Fruit fly (Drosophila melanogaster): Measurements from ENCODE around the gene RPA2.

RPA2 gene

DNA sequence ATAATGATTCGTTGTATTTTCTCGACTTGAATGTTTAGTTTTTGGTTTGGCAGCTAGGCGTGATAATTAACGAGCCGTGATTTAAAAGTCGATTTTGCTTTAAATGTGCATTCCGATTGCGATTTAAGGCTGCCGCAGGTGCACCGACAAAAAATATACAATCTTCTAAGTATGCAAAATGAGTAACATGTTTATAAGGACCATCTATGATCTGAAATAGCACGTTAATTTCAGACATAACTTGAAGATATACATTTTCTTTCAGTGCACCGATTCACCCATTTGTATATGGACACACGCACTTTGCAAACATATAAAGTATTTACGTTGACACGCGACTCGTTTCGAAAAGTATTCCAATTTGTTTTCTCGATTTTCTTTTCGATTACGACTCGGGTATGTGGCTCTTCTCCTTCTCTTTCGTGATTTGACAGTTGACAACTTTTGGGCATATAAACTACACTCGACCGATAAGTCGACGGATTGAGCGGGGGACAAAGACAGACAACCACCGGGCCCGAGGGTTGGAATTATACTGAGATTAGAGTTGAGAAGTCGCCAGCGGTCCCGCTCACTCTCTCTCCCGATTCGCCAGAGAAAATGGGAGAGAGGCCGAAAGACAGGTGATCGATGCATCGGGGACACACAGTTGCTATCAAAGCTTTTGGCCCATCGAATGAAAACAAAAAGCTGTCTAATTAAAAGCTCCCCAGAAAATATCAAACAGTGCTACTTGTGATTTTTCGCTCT, 35.9 kb downstream of the RPA2 start (continued):
- TF ChIP-seq CG16813 (GFP tag; IDR thresholded peaks at IDR 0.05; ENCODE audit: partially characterized antibody) (no peak), sim (GFP tag; IDR thresholded peaks at IDR 0.05) (no peak), Sry-δ (GFP tag; optimal IDR thresholded peaks at IDR 0.05) (peak; percentile 5), MTF-1 (GFP tag; optimal IDR thresholded peaks at IDR 0.05; ENCODE audit: borderline replicate concordance) (no peak), Gug (GFP tag; IDR thresholded peaks at IDR 0.05) (no peak), NC2α (GFP tag; optimal IDR thresholded peaks at IDR 0.05) (no peak), CG8924 (tag; optimal IDR thresholded peaks at IDR 0.05) (peak; percentile 8), CG16863 (GFP tag; optimal IDR thresholded peaks at IDR 0.05) (no peak), Asciz (GFP tag; optimal IDR thresholded peaks at IDR 0.05) (peak; percentile 65), CG12744 (GFP tag; optimal IDR thresholded peaks at IDR 0.05) (no peak), ranshi (GFP tag; IDR thresholded peaks at IDR 0.05) (peak; percentile 21; the same call in 1 of the 2 replicates), CG13894 (tag; optimal IDR thresholded peaks at IDR 0.05) (no peak), lola (GFP tag; optimal IDR thresholded peaks at IDR 0.05) (peak in 1 of 3 experiments; percentile 38), ftz-f1 (GFP tag; optimal IDR thresholded peaks at IDR 0.05) (no peak), Poxn (GFP tag; IDR thresholded peaks at IDR 0.05) (no peak), Jarid2 (GFP tag; optimal IDR thresholded peaks at IDR 0.05) (peak; percentile 84), lbe (GFP tag; optimal IDR thresholded peaks at IDR 0.05) (no peak), prd (optimal IDR thresholded peaks at IDR 0.05) (no peak), prd (GFP tag; IDR thresholded peaks at IDR 0.05) (peak; percentile 26; the same call in 1 of the 3 replicates), toy (GFP tag; IDR thresholded peaks at IDR 0.05) (no peak), pnt (GFP tag; optimal IDR thresholded peaks at IDR 0.05) (peak; percentile 11), fd3F (GFP tag; optimal IDR thresholded peaks at IDR 0.05) (no peak), CG8388 (GFP tag; optimal IDR thresholded peaks at IDR 0.05) (peak; percentile 7), CG6683 (GFP tag; optimal IDR thresholded peaks at IDR 0.05) (no peak), CG2120 (GFP tag; optimal IDR thresholded peaks at IDR 0.05) (peak; percentile 4), CG18764 (GFP tag; optimal IDR thresholded peaks at IDR 0.05) (no peak), pho (GFP tag; optimal IDR thresholded peaks at IDR 0.05) (no peak), ro (GFP tag; IDR thresholded peaks at IDR 0.05) (no peak), cwo (GFP tag; optimal IDR thresholded peaks at IDR 0.05) (peak; percentile 42), inv (GFP tag; IDR thresholded peaks at IDR 0.05; ENCODE audit: partially characterized antibody) (no peak), CG17802 (tag; optimal IDR thresholded peaks at IDR 0.05) (no peak), CG11696 (GFP tag; IDR thresholded peaks at IDR 0.05) (no peak), trh (GFP tag; optimal IDR thresholded peaks at IDR 0.05) (peak; percentile 27), Mrtf (GFP tag; IDR thresholded peaks at IDR 0.05) (no peak), vfl (GFP tag; optimal IDR thresholded peaks at IDR 0.05) (no peak), Sox102F (GFP tag; optimal IDR thresholded peaks at IDR 0.05) (peak; percentile 66), CG3726 (GFP tag; IDR thresholded peaks at IDR 0.05) (no peak), CG8478 (optimal IDR thresholded peaks at IDR 0.05) (no peak), sens (GFP tag) (peak; percentile 89), CoRest (tag; optimal IDR thresholded peaks at IDR 0.05) (peak; percentile 17), CG14441 (GFP tag; IDR thresholded peaks at IDR 0.05) (peak; percentile 29; the same call in 1 of the 2 replicates), Dip2 (GFP tag; IDR thresholded peaks at IDR 0.05) (no peak), scrt (GFP tag; optimal IDR thresholded peaks at IDR 0.05) (no peak), BtbVII (GFP tag; optimal IDR thresholded peaks at IDR 0.05) (peak; percentile 23), Opbp (GFP tag; IDR thresholded peaks at IDR 0.05; ENCODE audit: partially characterized antibody) (no peak), CG10654 (GFP tag; optimal IDR thresholded peaks at IDR 0.05) (peak; percentile 25), CG15514 (GFP tag; optimal IDR thresholded peaks at IDR 0.05) (no peak), HHEX (GFP tag; optimal IDR thresholded peaks at IDR 0.05) (peak; percentile 19), CG17359 (tag; optimal IDR thresholded peaks at IDR 0.05) (peak; percentile 53), tap (tag; optimal IDR thresholded peaks at IDR 0.05) (no peak)
